Fruit fly (Drosophila melanogaster) whole organism, embryonic: ENCODE measurements around the gene CG13471.

Experiments
- BEAF-32 ChIP-seq: fragments of 200-800 bp; sonication (Bioruptor generic); optimal IDR thresholded peaks from 3 replicates; lab custom pipeline; 2017; ENCODE audit warnings: missing biosample characterization, missing genetic modification characterization, mild to moderate bottlenecking, moderate library complexity, missing genetic modification reagents
- CG10959 ChIP-seq: fragments of 200-800 bp; sonication (Bioruptor generic); IDR thresholded peaks from 2 replicates; pipeline ENCODE4 v1.3.6; 2022; ENCODE audit warnings: missing biosample characterization, missing genetic modification characterization
- CG12219 ChIP-seq: fragments of 200-800 bp; sonication (Bioruptor generic); optimal IDR thresholded peaks from 3 replicates; lab custom pipeline; 2018; ENCODE audit warnings: missing biosample characterization, mild to moderate bottlenecking, missing genetic modification characterization
- CG13287 ChIP-seq: fragments of 200-800 bp; sonication (Bioruptor generic); IDR thresholded peaks from 2 replicates; pipeline ENCODE4 v1.3.6; 2022; ENCODE audit warnings: missing biosample characterization, missing genetic modification characterization; ENCODE audit not compliant: partially characterized antibody
- CG1602 ChIP-seq: fragments of 200-800 bp; sonication (Bioruptor generic); optimal IDR thresholded peaks from 3 replicates; lab custom pipeline; 2016; ENCODE audit warnings: missing biosample characterization, missing genetic modification characterization
- CG16863 ChIP-seq: fragments of 200-800 bp; sonication (Bioruptor generic); optimal IDR thresholded peaks from 3 replicates; lab custom pipeline; 2016; ENCODE audit warnings: missing biosample characterization, missing genetic modification characterization
- CG17186 ChIP-seq: fragments of 200-800 bp; sonication (Bioruptor generic); optimal IDR thresholded peaks from 3 replicates; lab custom pipeline; 2017; ENCODE audit warnings: missing biosample characterization, missing genetic modification reagents, missing genetic modification characterization
- CG18619 ChIP-seq: fragments of 200-800 bp; sonication (Bioruptor generic); optimal IDR thresholded peaks from 3 replicates; lab custom pipeline; 2017; ENCODE audit warnings: missing biosample characterization, mild to moderate bottlenecking, missing genetic modification characterization
- CG2202 ChIP-seq: fragments of 200-800 bp; sonication (Bioruptor generic); optimal IDR thresholded peaks from 2 replicates; lab custom pipeline; 2018; ENCODE audit warnings: missing biosample characterization, mild to moderate bottlenecking, missing genetic modification characterization
- CG32532 ChIP-seq: fragments of 200-800 bp; sonication (Bioruptor generic); IDR thresholded peaks from 2 replicates; pipeline ENCODE4 v1.3.6; 2022; ENCODE audit warnings: missing biosample characterization, missing genetic modification characterization
- CG4328 ChIP-seq: fragments of 200-800 bp; sonication (Bioruptor generic); optimal IDR thresholded peaks from 3 replicates; lab custom pipeline; 2017; ENCODE audit warnings: missing biosample characterization, missing genetic modification reagents, missing genetic modification characterization
- CG4360 ChIP-seq: fragments of 200-800 bp; sonication (Bioruptor generic); IDR thresholded peaks from 2 replicates; pipeline ENCODE4 v1.3.6; 2022; ENCODE audit warnings: missing biosample characterization, missing genetic modification characterization
- CG6689 ChIP-seq: fragments of 200-800 bp; sonication (Bioruptor generic); IDR thresholded peaks from 2 replicates; pipeline ENCODE4 v1.3.6; 2022; ENCODE audit warnings: missing biosample characterization, missing genetic modification characterization
- CG7987 ChIP-seq: fragments of 200-800 bp; sonication (Bioruptor generic); optimal IDR thresholded peaks from 2 replicates; lab custom pipeline; 2018; ENCODE audit warnings: missing biosample characterization, mild to moderate bottlenecking, missing genetic modification characterization, moderate library complexity
- CG8281 ChIP-seq: fragments of 200-800 bp; sonication (Bioruptor generic); optimal IDR thresholded peaks from 2 replicates; lab custom pipeline; 2018; ENCODE audit warnings: missing biosample characterization, mild to moderate bottlenecking, missing genetic modification characterization, moderate library complexity
- CG8388 ChIP-seq: fragments of 200-800 bp; sonication (Bioruptor generic); optimal IDR thresholded peaks from 2 replicates; lab custom pipeline; 2019; ENCODE audit warnings: missing biosample characterization, mild to moderate bottlenecking, missing genetic modification characterization, moderate library complexity
- CG8478 ChIP-seq: fragments of >200 bp; optimal IDR thresholded peaks from 2 replicates; lab custom pipeline; 2018
- D ChIP-seq, 2 experiments: fragments of 200-800 bp in 1 of 2; fragments of >200 bp in 1 of 2; sonication (Bioruptor generic) in 1 of 2; optimal IDR thresholded peaks; 2 replicates in 1 of 2; 3 replicates in 1 of 2; lab custom pipeline; 2017; ENCODE audit warnings: mild to moderate bottlenecking in 1 of 2, missing biosample characterization in 1 of 2, missing genetic modification characterization in 1 of 2, missing genetic modification reagents in 1 of 2
- D19A ChIP-seq: fragments of 200-800 bp; optimal IDR thresholded peaks from 3 replicates; lab custom pipeline; 2019; ENCODE audit warnings: missing biosample characterization, mild to moderate bottlenecking, missing genetic modification characterization, moderate library complexity
- Elba2 ChIP-seq: fragments of 200-800 bp; sonication (Bioruptor generic); optimal IDR thresholded peaks from 3 replicates; lab custom pipeline; 2016; ENCODE audit warnings: missing biosample characterization, missing genetic modification characterization
- Fer2 ChIP-seq: fragments of 200-800 bp; sonication (Bioruptor generic); optimal IDR thresholded peaks from 2 replicates; lab custom pipeline; 2018; ENCODE audit warnings: missing biosample characterization, mild to moderate bottlenecking, missing genetic modification characterization, moderate library complexity
- Hmx ChIP-seq: fragments of 200-800 bp; sonication (Bioruptor generic); optimal IDR thresholded peaks from 2 replicates; lab custom pipeline; 2016; ENCODE audit warnings: missing biosample characterization, missing genetic modification characterization
- Hr51 ChIP-seq, 2 experiments: fragments of 200-800 bp; sonication (Bioruptor generic); optimal IDR thresholded peaks; 2 replicates in 1 of 2; 3 replicates in 1 of 2; lab custom pipeline; 2016 to 2018; ENCODE audit warnings: missing biosample characterization in 2 of 2, missing genetic modification characterization in 2 of 2, mild to moderate bottlenecking in 1 of 2, moderate library complexity in 1 of 2
- Mad ChIP-seq: fragments of 200-800 bp; sonication (Bioruptor generic); optimal IDR thresholded peaks from 2 replicates; lab custom pipeline; 2016; ENCODE audit warnings: missing biosample characterization, missing genetic modification characterization
- NK7.1 ChIP-seq: fragments of 200-800 bp; sonication (Bioruptor generic); optimal IDR thresholded peaks from 3 replicates; lab custom pipeline; 2016; ENCODE audit warnings: missing biosample characterization, missing genetic modification characterization
- NfI ChIP-seq: fragments of 200-800 bp; sonication (Bioruptor generic); optimal IDR thresholded peaks from 3 replicates; lab custom pipeline; 2018; ENCODE audit warnings: missing biosample characterization, mild to moderate bottlenecking, missing genetic modification characterization, moderate library complexity
- Opbp ChIP-seq: fragments of 200-800 bp; sonication (Bioruptor generic); IDR thresholded peaks from 3 replicates; pipeline ENCODE4 v1.3.6; 2022; ENCODE audit warnings: missing biosample characterization, missing genetic modification characterization; ENCODE audit not compliant: partially characterized antibody
- Optix ChIP-seq: fragments of 200-800 bp; sonication (Bioruptor generic); IDR thresholded peaks from 3 replicates; pipeline ENCODE4 v1.3.6; 2022; ENCODE audit warnings: missing biosample characterization, missing genetic modification characterization
- Side ChIP-seq: fragments of 200-800 bp; sonication (Bioruptor generic); optimal IDR thresholded peaks from 2 replicates; lab custom pipeline; 2016; ENCODE audit warnings: missing biosample characterization, missing genetic modification characterization
- Sox102F ChIP-seq: fragments of 200-800 bp; sonication (Bioruptor generic); optimal IDR thresholded peaks from 2 replicates; lab custom pipeline; 2018; ENCODE audit warnings: missing biosample characterization, mild to moderate bottlenecking, missing genetic modification characterization, moderate library complexity
- bab2 ChIP-seq: fragments of 200-800 bp; sonication (Bioruptor generic); optimal IDR thresholded peaks from 2 replicates; lab custom pipeline; 2016; ENCODE audit warnings: missing biosample characterization, missing genetic modification characterization
- bigmax ChIP-seq: fragments of 200-800 bp; sonication (Bioruptor generic); optimal IDR thresholded peaks from 2 replicates; lab custom pipeline; 2018; ENCODE audit warnings: missing biosample characterization, mild to moderate bottlenecking, missing genetic modification characterization
- cas ChIP-seq: fragments of 200-800 bp; sonication (Bioruptor generic); IDR thresholded peaks from 2 replicates; pipeline ENCODE4 v1.3.6; 2022; ENCODE audit warnings: missing biosample characterization, missing genetic modification characterization
- corto ChIP-seq: fragments of 200-800 bp; sonication (Bioruptor generic); optimal IDR thresholded peaks from 2 replicates; lab custom pipeline; 2016; ENCODE audit warnings: missing biosample characterization, mild to moderate bottlenecking, missing genetic modification characterization, moderate library complexity
- gce ChIP-seq: fragments of 200-800 bp; sonication (Bioruptor generic); IDR thresholded peaks from 3 replicates; pipeline ENCODE4 v1.3.6; 2022; ENCODE audit warnings: missing biosample characterization, missing genetic modification characterization
- gt ChIP-seq: fragments of 200-800 bp; sonication (Bioruptor generic); IDR thresholded peaks from 2 replicates; pipeline ENCODE4 v1.3.6; 2022; ENCODE audit warnings: missing biosample characterization, missing genetic modification characterization
- hbn ChIP-seq: fragments of 200-800 bp; sonication (Bioruptor generic); IDR thresholded peaks from 2 replicates; pipeline ENCODE4 v1.3.6; 2022; ENCODE audit warnings: missing biosample characterization, missing genetic modification characterization; ENCODE audit not compliant: partially characterized antibody
- ind ChIP-seq: fragments of 200-800 bp; sonication (Bioruptor generic); optimal IDR thresholded peaks from 3 replicates; lab custom pipeline; 2016; ENCODE audit warnings: missing biosample characterization, missing genetic modification characterization
- lilli ChIP-seq: fragments of 200-800 bp; sonication (Bioruptor generic); optimal IDR thresholded peaks from 3 replicates; lab custom pipeline; 2016; ENCODE audit warnings: missing biosample characterization, missing genetic modification characterization
- luna ChIP-seq: fragments of 200-800 bp; sonication (Bioruptor generic); optimal IDR thresholded peaks from 2 replicates; lab custom pipeline; 2016; ENCODE audit warnings: missing biosample characterization, missing genetic modification characterization
- mld ChIP-seq: fragments of 200-800 bp; sonication (Bioruptor generic); IDR thresholded peaks from 3 replicates; pipeline ENCODE4 v1.3.6; 2022; ENCODE audit warnings: missing biosample characterization, missing genetic modification characterization; ENCODE audit not compliant: partially characterized antibody
- nerfin-2 ChIP-seq: fragments of 200-800 bp; sonication (Bioruptor generic); IDR thresholded peaks from 2 replicates; pipeline ENCODE4 v1.3.6; 2022; ENCODE audit warnings: missing biosample characterization, missing genetic modification characterization; ENCODE audit not compliant: partially characterized antibody
- nmo ChIP-seq: fragments of 200-800 bp; sonication (Bioruptor generic); optimal IDR thresholded peaks from 2 replicates; lab custom pipeline; 2018; ENCODE audit warnings: missing biosample characterization, mild to moderate bottlenecking, missing genetic modification characterization, moderate library complexity
- ranshi ChIP-seq: fragments of 200-800 bp; sonication (Bioruptor generic); IDR thresholded peaks from 2 replicates; pipeline ENCODE4 v1.3.6; 2022; ENCODE audit warnings: missing biosample characterization, missing genetic modification characterization
- seq ChIP-seq: fragments of 200-800 bp; sonication (Bioruptor generic); IDR thresholded peaks from 2 replicates; pipeline ENCODE4 v1.3.6; 2022; ENCODE audit warnings: missing biosample characterization, missing genetic modification characterization
- sna ChIP-seq: fragments of 200-800 bp; sonication (Bioruptor generic); IDR thresholded peaks from 2 replicates; pipeline ENCODE4 v1.3.6; 2022; ENCODE audit warnings: missing biosample characterization, missing genetic modification characterization; ENCODE audit not compliant: partially characterized antibody
- toy ChIP-seq: fragments of 200-800 bp; sonication (Bioruptor generic); IDR thresholded peaks from 2 replicates; pipeline ENCODE4 v1.3.6; 2022; ENCODE audit warnings: missing biosample characterization, missing genetic modification characterization
- wor ChIP-seq: fragments of 200-800 bp; sonication (Bioruptor generic); IDR thresholded peaks from 2 replicates; pipeline ENCODE4 v1.3.6; 2022; ENCODE audit warnings: missing biosample characterization, missing genetic modification characterization

CG13471 gene

dm6 chr3L:14781082-14781862 is 48.0 kb upstream of the CG13471 start (continued):
- no peak for TF ChIP-seq mld (GFP tag; lab: Robert Waterston, UW)
- no peak for TF ChIP-seq D (optimal IDR thresholded peaks at IDR 0.05; lab: Kevin White, UChicago)
- peak; percentile 71 for TF ChIP-seq D (GFP tag; optimal IDR thresholded peaks at IDR 0.05; lab: Kevin White, UChicago)
- TF ChIP-seq CG4328 (GFP tag; lab: Kevin White, UChicago): peak; percentile 81
- peak; percentile 33 for TF ChIP-seq CG16863
- no peak for TF ChIP-seq gt (GFP tag; lab: Robert Waterston, UW)
- TF ChIP-seq sna (GFP tag; lab: Robert Waterston, UW): peak; percentile 51; the same call in 1 of the 2 replicates
- TF ChIP-seq cas (GFP tag; lab: Robert Waterston, UW): peak; percentile 20; the same call in 1 of the 2 replicates
- no peak for TF ChIP-seq Hmx (GFP tag; lab: Kevin White, UChicago)
- peak; percentile 82 for TF ChIP-seq nmo (GFP tag; lab: Kevin White, UChicago)
- peak; percentile 33; the same call in 1 of the 2 replicates for TF ChIP-seq CG32532
- no peak for TF ChIP-seq gce (GFP tag; lab: Robert Waterston, UW)
- TF ChIP-seq lilli (GFP tag; lab: Kevin White, UChicago): peak; percentile 8
- no peak for TF ChIP-seq CG17186 (GFP tag; lab: Kevin White, UChicago)
- TF ChIP-seq Optix: no peak
- peak; percentile 49; the same call in 1 of the 2 replicates for TF ChIP-seq CG10959 (GFP tag; lab: Robert Waterston, UW)
- peak; percentile 98 for TF ChIP-seq CG7987 (GFP tag; lab: Kevin White, UChicago)
- peak; percentile 67 for TF ChIP-seq CG4360 (GFP tag; lab: Robert Waterston, UW)
- TF ChIP-seq NfI (GFP tag; lab: Kevin White, UChicago): peak; percentile 33
- TF ChIP-seq Sox102F: peak; percentile 74
- no peak for TF ChIP-seq toy (GFP tag; lab: Robert Waterston, UW)
- peak; percentile 86 for TF ChIP-seq Side (GFP tag; lab: Kevin White, UChicago)
- peak; percentile 62 for TF ChIP-seq CG18619 (GFP tag; lab: Kevin White, UChicago)
- TF ChIP-seq Opbp (GFP tag; lab: Robert Waterston, UW): no peak
- TF ChIP-seq Mad (GFP tag; lab: Kevin White, UChicago): no peak
- no peak for TF ChIP-seq hbn
- TF ChIP-seq NK7.1: no peak
- no peak for TF ChIP-seq Fer2
- TF ChIP-seq CG2202: peak; percentile 13
- no peak for TF ChIP-seq ranshi (GFP tag; lab: Robert Waterston, UW)
- peak in 1 of 2 experiments; percentile 58 for TF ChIP-seq Hr51 (GFP tag; optimal IDR thresholded peaks at IDR 0.05; lab: Kevin White, UChicago)
- peak; percentile 80; the same call in 1 of the 2 replicates for TF ChIP-seq seq
- TF ChIP-seq Elba2 (GFP tag; lab: Kevin White, UChicago): no peak
- TF ChIP-seq BEAF-32 (GFP tag; lab: Kevin White, UChicago): peak; percentile 13
- TF ChIP-seq bab2 (GFP tag; lab: Kevin White, UChicago): peak; percentile 31
- no peak for TF ChIP-seq CG8478
- TF ChIP-seq ind (GFP tag; lab: Kevin White, UChicago): peak; percentile 51
- peak; percentile 42 for TF ChIP-seq CG8281 (tag; lab: Kevin White, UChicago)
- TF ChIP-seq CG6689 (GFP tag; lab: Robert Waterston, UW): peak; percentile 58
- TF ChIP-seq luna (GFP tag; lab: Kevin White, UChicago): peak; percentile 51
- TF ChIP-seq wor (GFP tag; lab: Robert Waterston, UW): 0 out of 2 replicates have a peak, but pooled peaks have one; percentile 37
- TF ChIP-seq CG12219 (GFP tag; lab: Kevin White, UChicago): peak; percentile 65
- no peak for TF ChIP-seq bigmax
- peak; percentile 100 for TF ChIP-seq CG8388 (GFP tag; lab: Kevin White, UChicago)
- TF ChIP-seq corto (GFP tag; lab: Kevin White, UChicago): peak; percentile 9
- TF ChIP-seq D19A (tag; lab: Kevin White, UChicago): peak; percentile 60
- peak; percentile 58 for TF ChIP-seq CG1602
- no peak for TF ChIP-seq nerfin-2 (GFP tag; lab: Robert Waterston, UW)
- peak; percentile 47; the same call in 1 of the 2 replicates for TF ChIP-seq CG13287 (GFP tag; lab: Robert Waterston, UW)
